Worm (Caenorhabditis elegans): Measurements from ENCODE around the gene F43B10.1.

ce11 chrX:16660268-16660667 is 2.4 kb downstream of the F43B10.1 start:
- TF ChIP-seq scrt-1 (GFP tag; IDR thresholded peaks at IDR 0.05), result no peak
- no peak for TF ChIP-seq hnd-1 (tag; optimal IDR thresholded peaks at IDR 0.05)
- TF ChIP-seq ama-1 (optimal IDR thresholded peaks at IDR 0.05), result no peak
- TF ChIP-seq F13C5.2 (tag; optimal IDR thresholded peaks at IDR 0.05), result no peak
- TF ChIP-seq sea-1 (GFP tag; conservative IDR thresholded peaks at IDR 0.05), result no peak
- no peak for TF ChIP-seq pes-1 (GFP tag; IDR thresholded peaks at IDR 0.05)
- no peak for TF ChIP-seq hmbx-1 (tag; optimal IDR thresholded peaks at IDR 0.05)
- TF ChIP-seq flt-1 (GFP tag; IDR thresholded peaks at IDR 0.05), result no peak
- TF ChIP-seq tbx-11 (GFP tag; IDR thresholded peaks at IDR 0.05), result no peak
- TF ChIP-seq ets-7 (tag; optimal IDR thresholded peaks at IDR 0.05), result no peak
- no peak for TF ChIP-seq ceh-13 (GFP tag; optimal IDR thresholded peaks at IDR 0.05)
- TF ChIP-seq B0310.2 (tag; optimal IDR thresholded peaks at IDR 0.05), result no peak
- TF ChIP-seq tbx-37 (GFP tag; conservative IDR thresholded peaks at IDR 0.05), result no peak
- TF ChIP-seq aly-1 (tag; optimal IDR thresholded peaks at IDR 0.05), result no peak
